Fruit fly (Drosophila melanogaster) whole organism: ENCODE results near the gene Ptp4E.

ENCODE experiments used
- CG8478 ChIP-seq: fragments of >200 bp; optimal IDR thresholded peaks from 2 replicates; lab custom pipeline; 2018; ENCODE audit warnings: inconsistent platforms
- Dll ChIP-seq: fragments of >200 bp; optimal IDR thresholded peaks from 2 replicates; lab custom pipeline; 2017
- EcR ChIP-seq, 2 experiments: fragments of >200 bp; optimal IDR thresholded peaks; 2 replicates each; lab custom pipeline; 2017; ENCODE audit warnings: missing biosample characterization in 2 of 2, missing genetic modification characterization in 2 of 2, missing genetic modification reagents in 2 of 2
- pan ChIP-seq: fragments of >200 bp; optimal IDR thresholded peaks from 2 replicates; lab custom pipeline; 2017
- psq ChIP-seq: fragments of >200 bp; optimal IDR thresholded peaks from 2 replicates; lab custom pipeline; 2017
- usp ChIP-seq: fragments of >200 bp; optimal IDR thresholded peaks from 2 replicates; lab custom pipeline; 2017; ENCODE audit warnings: missing biosample characterization, missing genetic modification characterization, mixed read lengths

Gene Ptp4E

dm6 chrX:4955788-4956442 lies 17.0 kb downstream of the Ptp4E start:
- TF ChIP-seq usp (no peak), EcR (GFP tag; optimal IDR thresholded peaks at IDR 0.05; lab: Kevin White, UChicago) (no peak), pan (lab: Kevin White, UChicago) (no peak), Dll (lab: Kevin White, UChicago) (no peak), psq (lab: Kevin White, UChicago) (no peak), CG8478 (lab: Kevin White, UChicago) (no peak)

DNA sequence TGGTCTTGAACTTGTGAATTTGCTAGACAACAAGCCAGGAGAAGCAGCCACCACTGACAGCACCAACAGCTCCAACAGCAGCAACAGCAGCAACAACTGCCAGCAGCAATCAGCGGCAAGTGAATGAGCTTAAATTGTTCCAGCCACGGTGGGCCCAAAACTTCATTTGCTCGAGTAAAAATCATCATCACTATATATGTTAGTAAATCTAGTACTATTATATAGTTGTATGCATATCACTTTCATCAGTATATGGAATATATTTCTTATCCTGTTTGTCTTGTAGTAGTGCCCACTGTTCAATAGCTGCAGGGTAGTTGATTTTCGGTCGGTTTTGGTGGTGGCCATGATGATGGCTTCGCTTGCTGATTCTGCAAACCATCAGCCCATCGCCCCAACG lies 19.9 kb downstream of the Ptp4E start:
- no peak for TF ChIP-seq Dll (lab: Kevin White, UChicago)
- TF ChIP-seq usp: no peak
- no peak for TF ChIP-seq CG8478 (lab: Kevin White, UChicago)
- TF ChIP-seq psq (lab: Kevin White, UChicago): no peak
- no peak for TF ChIP-seq EcR (GFP tag; optimal IDR thresholded peaks at IDR 0.05; lab: Kevin White, UChicago)
- no peak for TF ChIP-seq pan (lab: Kevin White, UChicago)

dm6 chrX:4961028-4961427 lies 22.1 kb downstream of the Ptp4E start, which contains the start of gene CG15468:
CG15468 (minus strand) TSS chrX:4961128.
- TF ChIP-seq CG8478 (lab: Kevin White, UChicago) (no peak), pan (lab: Kevin White, UChicago) (no peak), EcR (GFP tag; optimal IDR thresholded peaks at IDR 0.05; lab: Kevin White, UChicago) (no peak), usp (no peak), psq (lab: Kevin White, UChicago) (no peak), Dll (lab: Kevin White, UChicago) (no peak)

DNA sequence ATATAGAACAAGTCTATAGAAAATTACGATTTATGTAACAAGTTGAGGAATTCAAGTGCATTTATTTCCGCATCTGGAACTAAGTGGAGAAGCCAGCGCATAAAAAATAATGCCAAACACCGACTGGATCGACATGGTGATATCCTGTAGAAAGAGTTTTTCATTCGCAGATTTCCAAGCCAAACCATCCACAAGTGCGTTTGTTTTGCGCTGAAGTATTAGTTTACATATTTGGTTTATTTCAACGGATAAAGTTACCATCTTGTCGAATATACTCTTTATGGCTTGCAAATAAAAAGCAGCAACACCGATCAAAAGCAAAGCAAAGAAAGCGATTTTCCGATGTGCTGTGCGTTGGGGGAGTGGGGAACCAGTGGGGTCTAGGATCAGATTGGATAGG lies 24.0 kb downstream of the Ptp4E start:
- TF ChIP-seq Dll (lab: Kevin White, UChicago) (no peak), pan (lab: Kevin White, UChicago) (no peak), EcR (GFP tag; optimal IDR thresholded peaks at IDR 0.05; lab: Kevin White, UChicago) (no peak), CG8478 (lab: Kevin White, UChicago) (no peak), usp (no peak), psq (lab: Kevin White, UChicago) (no peak)

DNA sequence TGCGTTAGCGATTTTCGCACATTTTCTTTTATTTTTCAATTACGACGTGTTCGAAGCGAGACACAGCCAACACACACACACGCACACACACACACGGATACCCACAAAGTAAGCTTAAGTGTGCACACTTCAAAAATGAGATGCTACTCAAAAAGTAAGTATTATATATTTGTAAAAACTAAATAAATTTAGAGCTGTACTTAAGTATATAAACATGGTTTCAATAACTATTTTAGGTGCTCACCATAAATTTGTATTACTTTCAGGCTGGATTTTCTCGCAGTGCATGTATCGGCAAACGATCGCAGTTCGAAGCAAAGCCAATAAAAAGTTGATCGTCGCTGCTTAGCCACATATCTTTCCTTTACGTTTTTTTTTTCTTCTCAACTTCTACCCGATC lies 26.7 kb downstream of the Ptp4E start:
- TF ChIP-seq psq (lab: Kevin White, UChicago) (no peak), Dll (lab: Kevin White, UChicago) (no peak), CG8478 (lab: Kevin White, UChicago) (no peak), pan (lab: Kevin White, UChicago) (no peak), usp (no peak), EcR (GFP tag; optimal IDR thresholded peaks at IDR 0.05; lab: Kevin White, UChicago) (no peak)

DNA sequence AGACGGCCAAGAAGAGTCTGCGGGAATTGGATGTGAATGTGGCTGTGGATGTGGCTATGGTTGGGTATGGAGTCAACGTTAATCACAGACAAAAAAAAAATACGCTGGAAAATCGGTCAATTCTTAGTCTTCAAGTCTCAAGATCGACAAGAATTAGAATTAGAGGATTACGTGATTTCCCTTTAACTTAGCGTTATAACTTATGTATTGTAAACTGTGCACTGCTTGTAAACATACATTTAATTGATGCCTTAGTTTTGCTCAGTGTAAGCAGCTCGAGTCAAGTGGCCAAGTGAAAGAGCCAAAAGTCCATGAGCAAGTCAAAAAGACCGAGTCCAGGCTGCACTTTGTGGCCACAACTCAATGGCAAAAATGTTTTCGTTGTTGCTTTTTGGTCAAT lies 31.0 kb downstream of the Ptp4E start:
- TF ChIP-seq CG8478 (lab: Kevin White, UChicago) (no peak), Dll (lab: Kevin White, UChicago) (no peak), EcR (GFP tag; optimal IDR thresholded peaks at IDR 0.05; lab: Kevin White, UChicago) (no peak), usp (no peak), psq (lab: Kevin White, UChicago) (no peak), pan (lab: Kevin White, UChicago) (no peak)

DNA sequence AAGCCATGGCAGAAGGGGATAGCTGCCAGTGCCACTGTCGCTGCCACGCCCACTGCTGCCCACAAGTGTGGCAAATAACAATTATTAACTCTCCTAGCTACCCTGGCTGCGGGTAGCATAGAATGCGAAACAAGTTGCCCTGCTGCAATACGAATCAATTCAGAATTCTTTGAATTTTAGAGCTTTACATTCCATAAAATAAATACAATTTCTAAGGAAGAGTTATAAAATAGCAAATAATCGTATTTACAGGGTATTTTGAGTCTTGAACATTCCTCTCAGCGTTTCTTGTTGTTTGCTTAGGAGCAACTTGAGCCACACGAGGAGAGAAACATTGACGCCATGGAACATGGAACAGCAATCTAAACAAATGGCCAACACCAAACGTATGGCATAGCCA lies 43.5 kb downstream of the Ptp4E start:
- TF ChIP-seq pan (lab: Kevin White, UChicago) (no peak), CG8478 (lab: Kevin White, UChicago) (no peak), usp (no peak), psq (lab: Kevin White, UChicago) (no peak), Dll (lab: Kevin White, UChicago) (no peak), EcR (GFP tag; optimal IDR thresholded peaks at IDR 0.05; lab: Kevin White, UChicago) (no peak)

dm6 chrX:4983218-4983617 lies 44.3 kb downstream of the Ptp4E start:
- TF ChIP-seq EcR (GFP tag; optimal IDR thresholded peaks at IDR 0.05; lab: Kevin White, UChicago): no peak
- no peak for TF ChIP-seq Dll (lab: Kevin White, UChicago)
- TF ChIP-seq psq (lab: Kevin White, UChicago): no peak
- no peak for TF ChIP-seq pan (lab: Kevin White, UChicago)
- TF ChIP-seq CG8478 (lab: Kevin White, UChicago): no peak
- TF ChIP-seq usp: no peak

DNA sequence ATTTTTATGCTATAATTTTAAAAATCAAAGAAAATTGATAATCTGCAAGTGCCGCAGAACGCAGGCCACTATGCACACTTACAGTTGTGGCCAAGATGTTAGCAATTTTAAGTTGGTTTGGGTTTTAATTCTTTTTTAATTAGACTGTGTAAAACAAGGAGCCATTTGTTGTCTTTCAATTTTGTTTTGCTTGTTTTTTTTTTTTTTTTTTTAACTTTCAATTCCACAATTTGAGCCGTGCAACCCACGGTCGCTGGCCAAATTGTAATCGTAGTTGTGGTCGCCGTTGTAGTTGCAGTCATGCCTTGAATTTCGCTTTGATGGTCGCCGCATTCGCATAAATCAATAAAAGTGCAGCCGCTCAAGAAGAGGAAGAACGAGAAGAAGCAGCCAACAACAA lies 46.4 kb downstream of the Ptp4E start:
- TF ChIP-seq usp: no peak
- no peak for TF ChIP-seq EcR (GFP tag; optimal IDR thresholded peaks at IDR 0.05; lab: Kevin White, UChicago)
- TF ChIP-seq psq (lab: Kevin White, UChicago): no peak
- no peak for TF ChIP-seq pan (lab: Kevin White, UChicago)
- no peak for TF ChIP-seq Dll (lab: Kevin White, UChicago)
- no peak for TF ChIP-seq CG8478 (lab: Kevin White, UChicago)

dm6 chrX:4997141-4997540 lies 58.2 kb downstream of the Ptp4E start, which contains the start of gene CG12680:
CG12680 (plus strand) TSS chrX:4997441.
- no peak for TF ChIP-seq Dll (lab: Kevin White, UChicago)

- TF ChIP-seq EcR (GFP tag; optimal IDR thresholded peaks at IDR 0.05; lab: Kevin White, UChicago): no peak
- no peak for TF ChIP-seq Dll (lab: Kevin White, UChicago)
- no peak for TF ChIP-seq CG8478 (lab: Kevin White, UChicago)
- no peak for TF ChIP-seq pan (lab: Kevin White, UChicago)
- TF ChIP-seq psq (lab: Kevin White, UChicago): no peak
- no peak for TF ChIP-seq usp
Measured at dm6 chrX:4999024-4999423, 60.1 kb downstream of the Ptp4E start.

DNA sequence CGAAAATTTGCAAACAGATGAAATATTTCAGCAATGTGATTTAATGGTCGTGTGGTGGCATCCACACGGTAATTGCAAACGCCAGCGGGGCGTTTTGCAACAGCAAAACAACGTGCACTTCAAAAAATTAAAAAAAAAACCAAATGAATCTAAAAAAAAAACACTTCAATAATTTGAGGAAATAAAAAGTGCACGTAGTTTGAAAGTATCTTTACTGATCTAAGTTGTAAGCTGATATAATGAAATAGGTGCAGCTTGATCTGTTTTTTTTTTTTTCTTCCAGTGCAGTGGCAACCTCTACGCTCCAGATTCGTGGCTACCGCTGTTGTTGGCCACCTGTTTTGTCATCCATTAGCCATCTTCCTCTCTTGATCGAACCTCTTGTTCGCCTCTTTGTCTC lies 63.8 kb downstream of the Ptp4E start:
- TF ChIP-seq psq (lab: Kevin White, UChicago) (no peak), usp (no peak), pan (lab: Kevin White, UChicago) (no peak), Dll (lab: Kevin White, UChicago) (no peak), CG8478 (lab: Kevin White, UChicago) (no peak), EcR (GFP tag; optimal IDR thresholded peaks at IDR 0.05; lab: Kevin White, UChicago) (no peak)
